Fruit fly (Drosophila melanogaster) whole organism, embryonic: ENCODE measurements around the gene CG2021.
A peak's percentile ranks its signal among the peaks of the same experiment; 100 is the strongest.

Experiments used
- ATbp ChIP-seq: fragments of 200-800 bp; sonication (Bioruptor generic); optimal IDR thresholded peaks from 2 replicates; lab custom pipeline; 2017; ENCODE audit warnings: missing biosample characterization, mild to moderate bottlenecking, missing genetic modification characterization, missing genetic modification reagents
- Atf3 ChIP-seq: fragments of 200-800 bp; sonication (Bioruptor generic); optimal IDR thresholded peaks from 3 replicates; lab custom pipeline; 2016; ENCODE audit warnings: missing biosample characterization, missing genetic modification characterization
- Bteb2 ChIP-seq: fragments of 200-800 bp; sonication (Bioruptor generic); optimal IDR thresholded peaks from 2 replicates; lab custom pipeline; 2016; ENCODE audit warnings: missing biosample characterization, missing genetic modification characterization
- C15 ChIP-seq: fragments of 200-800 bp; sonication (Bioruptor generic); IDR thresholded peaks from 3 replicates; pipeline ENCODE4 v1.3.6; 2022; ENCODE audit warnings: missing biosample characterization, missing genetic modification characterization
- CG10543 ChIP-seq: fragments of 200-800 bp; sonication (Bioruptor generic); optimal IDR thresholded peaks from 3 replicates; lab custom pipeline; 2017; ENCODE audit warnings: missing biosample characterization, mild to moderate bottlenecking, missing genetic modification characterization, moderate library complexity
- CG12744 ChIP-seq: fragments of 200-800 bp; sonication (Bioruptor generic); optimal IDR thresholded peaks from 2 replicates; lab custom pipeline; 2016; ENCODE audit warnings: missing biosample characterization, missing genetic modification characterization
- CG15011 ChIP-seq: fragments of 200-800 bp; sonication (Bioruptor generic); optimal IDR thresholded peaks from 3 replicates; lab custom pipeline; 2018; ENCODE audit warnings: missing biosample characterization, mild to moderate bottlenecking, missing genetic modification characterization
- CG15601 ChIP-seq: fragments of 200-800 bp; sonication (Bioruptor generic); optimal IDR thresholded peaks from 3 replicates; lab custom pipeline; 2019; ENCODE audit warnings: missing biosample characterization, mild to moderate bottlenecking, missing genetic modification characterization, moderate library complexity
- CG16815 ChIP-seq: fragments of 200-800 bp; sonication (Bioruptor generic); optimal IDR thresholded peaks from 3 replicates; lab custom pipeline; 2017; ENCODE audit warnings: missing biosample characterization, mild to moderate bottlenecking, missing genetic modification characterization
- CG18011 ChIP-seq: fragments of 200-800 bp; sonication (Bioruptor generic); optimal IDR thresholded peaks from 2 replicates; lab custom pipeline; 2017; ENCODE audit warnings: missing biosample characterization, missing genetic modification characterization, mild to moderate bottlenecking, moderate library complexity, missing genotype
- CG18262 ChIP-seq: fragments of 200-800 bp; optimal IDR thresholded peaks from 3 replicates; lab custom pipeline; 2019; ENCODE audit warnings: missing biosample characterization, mild to moderate bottlenecking, missing genetic modification characterization, moderate library complexity
- CG18619 ChIP-seq: fragments of 200-800 bp; sonication (Bioruptor generic); optimal IDR thresholded peaks from 3 replicates; lab custom pipeline; 2017; ENCODE audit warnings: missing biosample characterization, mild to moderate bottlenecking, missing genetic modification characterization
- CG18764 ChIP-seq: fragments of 200-800 bp; sonication (Bioruptor generic); optimal IDR thresholded peaks from 3 replicates; lab custom pipeline; 2016; ENCODE audit warnings: missing biosample characterization, missing genetic modification characterization
- CG2116 ChIP-seq: fragments of 200-800 bp; sonication (Bioruptor generic); optimal IDR thresholded peaks from 3 replicates; lab custom pipeline; 2018; ENCODE audit warnings: missing biosample characterization, mild to moderate bottlenecking, missing genetic modification characterization
- CG3065 ChIP-seq: fragments of 200-800 bp; sonication (Bioruptor generic); optimal IDR thresholded peaks from 2 replicates; lab custom pipeline; 2016; ENCODE audit warnings: missing biosample characterization, missing genetic modification characterization
- CG32767 ChIP-seq: fragments of 200-800 bp; sonication (Bioruptor generic); IDR thresholded peaks from 2 replicates; pipeline ENCODE4 v1.3.6; 2022; ENCODE audit warnings: missing biosample characterization, missing genetic modification characterization
- CG6175 ChIP-seq: fragments of 200-800 bp; sonication (Bioruptor generic); IDR thresholded peaks from 3 replicates; pipeline ENCODE4 v1.3.6; 2022; ENCODE audit warnings: missing biosample characterization, missing genetic modification characterization
- CG8281 ChIP-seq: fragments of 200-800 bp; sonication (Bioruptor generic); optimal IDR thresholded peaks from 2 replicates; lab custom pipeline; 2018; ENCODE audit warnings: missing biosample characterization, mild to moderate bottlenecking, missing genetic modification characterization, moderate library complexity
- CG8388 ChIP-seq: fragments of 200-800 bp; sonication (Bioruptor generic); optimal IDR thresholded peaks from 2 replicates; lab custom pipeline; 2019; ENCODE audit warnings: missing biosample characterization, mild to moderate bottlenecking, missing genetic modification characterization, moderate library complexity
- CG8944 ChIP-seq: fragments of 200-800 bp; sonication (Bioruptor generic); optimal IDR thresholded peaks from 3 replicates; lab custom pipeline; 2016; ENCODE audit warnings: missing biosample characterization, missing genetic modification characterization
- CG9797 ChIP-seq: fragments of 200-800 bp; sonication (Bioruptor generic); optimal IDR thresholded peaks from 3 replicates; lab custom pipeline; 2018; ENCODE audit warnings: missing biosample characterization, mild to moderate bottlenecking, missing genetic modification characterization
- D ChIP-seq, 2 experiments: fragments of 200-800 bp in 1 of 2; fragments of >200 bp in 1 of 2; sonication (Bioruptor generic) in 1 of 2; optimal IDR thresholded peaks; 2 replicates in 1 of 2; 3 replicates in 1 of 2; lab custom pipeline; 2017; ENCODE audit warnings: mild to moderate bottlenecking in 1 of 2, missing biosample characterization in 1 of 2, missing genetic modification characterization in 1 of 2, missing genetic modification reagents in 1 of 2
- Drgx ChIP-seq: fragments of 200-800 bp; sonication (Bioruptor generic); IDR thresholded peaks from 2 replicates; pipeline ENCODE4 v1.3.6; 2022; ENCODE audit warnings: missing biosample characterization, missing genetic modification characterization
- H2.0 ChIP-seq: fragments of 200-800 bp; sonication (Bioruptor generic); IDR thresholded peaks from 2 replicates; pipeline ENCODE4 v1.3.6; 2022; ENCODE audit warnings: missing biosample characterization, missing genetic modification characterization
- HHEX ChIP-seq: fragments of 200-800 bp; sonication (Bioruptor generic); optimal IDR thresholded peaks from 3 replicates; lab custom pipeline; 2017; ENCODE audit warnings: missing biosample characterization, mild to moderate bottlenecking, missing genetic modification characterization, missing genetic modification reagents
- Hr78 ChIP-seq, 2 experiments: fragments of 200-800 bp in 1 of 2; fragments of >200 bp in 1 of 2; sonication (Bioruptor generic) in 1 of 2; optimal IDR thresholded peaks; 2 replicates each; lab custom pipeline; 2017 to 2019; ENCODE audit warnings: missing biosample characterization in 2 of 2, missing genetic modification characterization in 2 of 2, mild to moderate bottlenecking in 1 of 2, moderate library complexity in 1 of 2
- Lim3 ChIP-seq: fragments of 200-800 bp; sonication (Bioruptor generic); IDR thresholded peaks from 2 replicates; pipeline ENCODE4 v1.3.6; 2022; ENCODE audit warnings: missing biosample characterization, missing genetic modification characterization
- MESR4 ChIP-seq: fragments of 200-800 bp; sonication (Bioruptor generic); optimal IDR thresholded peaks from 2 replicates; lab custom pipeline; 2018; ENCODE audit warnings: missing biosample characterization, mild to moderate bottlenecking, missing genetic modification characterization, moderate library complexity
- Meics ChIP-seq: fragments of 200-800 bp; sonication (Bioruptor generic); optimal IDR thresholded peaks from 2 replicates; lab custom pipeline; 2017; ENCODE audit warnings: missing biosample characterization, mild to moderate bottlenecking, missing genetic modification characterization
- Oli ChIP-seq: fragments of 200-800 bp; sonication (Bioruptor generic); optimal IDR thresholded peaks from 2 replicates; lab custom pipeline; 2018; ENCODE audit warnings: missing biosample characterization, mild to moderate bottlenecking, missing genetic modification characterization, moderate library complexity
- aop ChIP-seq: fragments of 200-800 bp; sonication (Bioruptor generic); IDR thresholded peaks from 2 replicates; pipeline ENCODE4 v1.3.6; 2022; ENCODE audit warnings: missing biosample characterization, missing genetic modification characterization
- chif ChIP-seq, 2 experiments: fragments of 200-800 bp; sonication (Bioruptor generic); optimal IDR thresholded peaks; 3 replicates each; lab custom pipeline; 2016; ENCODE audit warnings: missing biosample characterization in 2 of 2, missing genetic modification characterization in 2 of 2
- chm ChIP-seq: fragments of 200-800 bp; sonication (Bioruptor generic); IDR thresholded peaks from 2 replicates; pipeline ENCODE4 v1.3.6; 2022; ENCODE audit warnings: missing biosample characterization, missing genetic modification characterization
- chn ChIP-seq: fragments of 200-800 bp; sonication (Bioruptor generic); optimal IDR thresholded peaks from 2 replicates; lab custom pipeline; 2016; ENCODE audit warnings: missing biosample characterization, missing genetic modification characterization
- dysf ChIP-seq: fragments of 200-800 bp; sonication (Bioruptor generic); IDR thresholded peaks from 3 replicates; pipeline ENCODE4 v1.3.6; 2022; ENCODE audit warnings: missing biosample characterization, missing genetic modification characterization
- exex ChIP-seq: fragments of 200-800 bp; sonication (Bioruptor generic); optimal IDR thresholded peaks from 4 replicates; lab custom pipeline; 2018; ENCODE audit warnings: missing biosample characterization, mild to moderate bottlenecking, missing genetic modification characterization, moderate library complexity
- fd102C ChIP-seq: fragments of 200-800 bp; sonication (Bioruptor generic); optimal IDR thresholded peaks from 2 replicates; lab custom pipeline; 2018; ENCODE audit warnings: missing biosample characterization, mild to moderate bottlenecking, missing genetic modification characterization, moderate library complexity
- fd64A ChIP-seq: fragments of 200-800 bp; sonication (Bioruptor generic); optimal IDR thresholded peaks from 3 replicates; lab custom pipeline; 2018; ENCODE audit warnings: missing biosample characterization, mild to moderate bottlenecking, missing genetic modification characterization
- gfzf ChIP-seq: fragments of 200-800 bp; sonication (Bioruptor generic); optimal IDR thresholded peaks from 2 replicates; lab custom pipeline; 2016; ENCODE audit warnings: missing biosample characterization, mild to moderate bottlenecking, missing genetic modification characterization, moderate library complexity
- hb ChIP-seq: fragments of 200-800 bp; sonication (Bioruptor generic); IDR thresholded peaks from 3 replicates; pipeline ENCODE4 v1.3.6; 2022; ENCODE audit warnings: missing biosample characterization, missing genetic modification characterization; ENCODE audit not compliant: partially characterized antibody
- hth ChIP-seq: fragments of >200 bp; optimal IDR thresholded peaks from 2 replicates; lab custom pipeline; 2017; ENCODE audit warnings: inconsistent platforms
- lab ChIP-seq: fragments of 200-800 bp; sonication (Bioruptor generic); optimal IDR thresholded peaks from 3 replicates; lab custom pipeline; 2017; ENCODE audit warnings: missing biosample characterization, missing genetic modification characterization, mild to moderate bottlenecking, moderate library complexity, missing genetic modification reagents
- lola ChIP-seq, 3 experiments: fragments of >200 bp in 2 of 3; fragments of 200-800 bp in 1 of 3; sonication (Bioruptor generic) in 1 of 3; optimal IDR thresholded peaks; 2 replicates each; lab custom pipeline; 2017 to 2019; ENCODE audit warnings: missing biosample characterization in 3 of 3, missing genetic modification characterization in 3 of 3, mild to moderate bottlenecking in 1 of 3, moderate library complexity in 1 of 3
- mirr ChIP-seq: fragments of 200-800 bp; sonication (Bioruptor generic); optimal IDR thresholded peaks from 3 replicates; lab custom pipeline; 2018; ENCODE audit warnings: missing biosample characterization, mild to moderate bottlenecking, missing genetic modification characterization
- pb ChIP-seq: fragments of 200-800 bp; sonication (Bioruptor generic); optimal IDR thresholded peaks from 3 replicates; lab custom pipeline; 2016; ENCODE audit warnings: missing biosample characterization, missing genetic modification characterization
- prd ChIP-seq, 3 experiments: fragments of >200 bp in 2 of 3; fragments of 200-800 bp in 1 of 3; sonication (Bioruptor generic) in 1 of 3; optimal IDR thresholded peaks in 2 of 3; IDR thresholded peaks in 1 of 3; 2 replicates in 2 of 3; 3 replicates in 1 of 3; pipeline versions ENCODE4 v1.3.6 to Lab custom; 2017 to 2022; ENCODE audit warnings: missing biosample characterization in 1 of 3, missing genetic modification characterization in 1 of 3
- tup ChIP-seq: fragments of 200-800 bp; sonication (Bioruptor generic); optimal IDR thresholded peaks from 2 replicates; lab custom pipeline; 2016; ENCODE audit warnings: missing biosample characterization, mild to moderate bottlenecking, missing genetic modification characterization, moderate library complexity

The CG2021 gene

dm6 chr3L:1738375-1739328, 38.6 kb downstream of the CG2021 start, which contains the start of gene Gk2 (continued):
- no peak for TF ChIP-seq hth (lab: Kevin White, UChicago)
- no peak for TF ChIP-seq CG10543
- no peak for TF ChIP-seq Atf3 (GFP tag; lab: Kevin White, UChicago)
- no peak for TF ChIP-seq chif (GFP tag; optimal IDR thresholded peaks at IDR 0.05; lab: Kevin White, UChicago)
- TF ChIP-seq dysf (GFP tag; lab: Robert Waterston, UW) = no peak
- no peak for TF ChIP-seq CG15601 (tag; lab: Kevin White, UChicago)
- TF ChIP-seq CG18619 (GFP tag; lab: Kevin White, UChicago) = no peak
- no peak for TF ChIP-seq chm (GFP tag; lab: Robert Waterston, UW)
- TF ChIP-seq CG32767 (GFP tag; lab: Robert Waterston, UW) = no peak
- TF ChIP-seq pb = no peak
- no peak for TF ChIP-seq Bteb2 (GFP tag; lab: Kevin White, UChicago)
- TF ChIP-seq D (optimal IDR thresholded peaks at IDR 0.05; lab: Kevin White, UChicago) = no peak
- no peak for TF ChIP-seq D (GFP tag; optimal IDR thresholded peaks at IDR 0.05; lab: Kevin White, UChicago)
- TF ChIP-seq CG18011 = no peak
- TF ChIP-seq fd102C (GFP tag; lab: Kevin White, UChicago) = no peak
- no peak for TF ChIP-seq CG6175 (GFP tag; lab: Robert Waterston, UW)
- no peak for TF ChIP-seq prd (optimal IDR thresholded peaks at IDR 0.05; lab: Kevin White, UChicago)
- TF ChIP-seq prd (GFP tag; IDR thresholded peaks at IDR 0.05; lab: Robert Waterston, UW) = no peak
- TF ChIP-seq gfzf (GFP tag; lab: Kevin White, UChicago) = peak; percentile 90
- TF ChIP-seq C15 (GFP tag; lab: Robert Waterston, UW) = no peak
- TF ChIP-seq chn (GFP tag; lab: Kevin White, UChicago) = no peak
- TF ChIP-seq Hr78 (GFP tag; optimal IDR thresholded peaks at IDR 0.05; lab: Kevin White, UChicago) = no peak
- TF ChIP-seq CG9797 (GFP tag; lab: Kevin White, UChicago) = peak; percentile 69
- no peak for TF ChIP-seq exex (tag; lab: Kevin White, UChicago)
- no peak for TF ChIP-seq CG8281 (tag; lab: Kevin White, UChicago)
- TF ChIP-seq CG16815 = no peak
- TF ChIP-seq ATbp (GFP tag; lab: Kevin White, UChicago) = no peak
- no peak for TF ChIP-seq mirr (GFP tag; lab: Kevin White, UChicago)
- TF ChIP-seq Drgx (GFP tag; lab: Robert Waterston, UW) = no peak
- no peak for TF ChIP-seq Oli (tag; lab: Kevin White, UChicago)
- no peak for TF ChIP-seq CG18764 (GFP tag; lab: Kevin White, UChicago)
- no peak for TF ChIP-seq CG8944 (GFP tag; lab: Kevin White, UChicago)
- TF ChIP-seq hb = no peak
- TF ChIP-seq MESR4 = no peak
- TF ChIP-seq CG18262 (tag; lab: Kevin White, UChicago) = no peak
- no peak for TF ChIP-seq lola (GFP tag; optimal IDR thresholded peaks at IDR 0.05; lab: Kevin White, UChicago)
- TF ChIP-seq Lim3 (GFP tag; lab: Robert Waterston, UW) = no peak
- no peak for TF ChIP-seq fd64A
- TF ChIP-seq lab (GFP tag; lab: Kevin White, UChicago) = no peak
- TF ChIP-seq HHEX (GFP tag; lab: Kevin White, UChicago) = no peak
- peak; percentile 78 for TF ChIP-seq CG2116
- no peak for TF ChIP-seq H2.0 (GFP tag; lab: Robert Waterston, UW)
- TF ChIP-seq tup (GFP tag; lab: Kevin White, UChicago) = no peak
- TF ChIP-seq CG15011 (GFP tag; lab: Kevin White, UChicago) = no peak
- no peak for TF ChIP-seq Meics
- TF ChIP-seq CG12744 (GFP tag; lab: Kevin White, UChicago) = no peak
- TF ChIP-seq CG3065 (GFP tag; lab: Kevin White, UChicago) = no peak
- TF ChIP-seq aop = no peak
- no peak for TF ChIP-seq CG8388
